Worm (Caenorhabditis elegans) whole organism, L4 larva: ENCODE data around the gene lury-1.

Experiments used
- F44E2.7 ChIP-seq: fragments of 200-800 bp; sonication (Bioruptor generic); IDR thresholded peaks from 2 replicates; pipeline ENCODE4 v2.1.2; 2022; ENCODE audit warnings: missing genetic modification characterization, missing compliant biosample characterization
- R02D3.7 ChIP-seq: fragments of 150-350 bp; sonication (generic microtip); optimal IDR thresholded peaks from 3 replicates; lab custom pipeline; 2014; ENCODE audit warnings: missing biosample characterization, missing genetic modification characterization
- aly-2 ChIP-seq: sonication (generic microtip); optimal IDR thresholded peaks from 2 replicates; lab custom pipeline; 2018; ENCODE audit warnings: missing biosample characterization, missing genetic modification characterization
- ceh-28 ChIP-seq: fragments of 150-350 bp; optimal IDR thresholded peaks from 2 replicates; lab custom pipeline; 2014; ENCODE audit warnings: missing biosample characterization, missing genetic modification reagents, missing genetic modification characterization
- ces-1 ChIP-seq: fragments of 150-350 bp; sonication (generic microtip); optimal IDR thresholded peaks from 4 replicates; lab custom pipeline; 2014; ENCODE audit warnings: missing biosample characterization, missing genetic modification reagents, missing genetic modification characterization
- egl-27 ChIP-seq: sonication (generic microtip); optimal IDR thresholded peaks from 3 replicates; lab custom pipeline; 2017; ENCODE audit warnings: missing biosample characterization, missing genetic modification reagents, missing genetic modification characterization
- mdl-1 ChIP-seq, 2 experiments: fragments of 150-350 bp in 1 of 2; sonication (generic microtip) in 1 of 2; optimal IDR thresholded peaks; 2 replicates each; lab custom pipeline; 2014 to 2017; ENCODE audit warnings: missing biosample characterization in 2 of 2, missing genetic modification characterization in 2 of 2
- nhr-10 ChIP-seq: fragments of 150-350 bp; optimal IDR thresholded peaks from 2 replicates; lab custom pipeline; 2014; ENCODE audit warnings: missing biosample characterization, missing genetic modification characterization
- nhr-6 ChIP-seq: fragments of 150-350 bp; optimal IDR thresholded peaks from 2 replicates; lab custom pipeline; 2014; ENCODE audit warnings: missing biosample characterization, missing genetic modification characterization
- snpc-4 ChIP-seq: fragments of 150-350 bp; optimal IDR thresholded peaks from 2 replicates; lab custom pipeline; 2014; ENCODE audit warnings: missing biosample characterization, missing genetic modification characterization
- unc-39 ChIP-seq: sonication (generic microtip); optimal IDR thresholded peaks from 2 replicates; lab custom pipeline; 2017; ENCODE audit warnings: missing biosample characterization, missing genetic modification characterization

- TF ChIP-seq F44E2.7 (no peak), unc-39 (no peak), nhr-10 (tag; lab: Kevin White, UChicago) (no peak), ceh-28 (no peak), aly-2 (tag; lab: Kevin White, UChicago) (no peak), ces-1 (GFP tag; lab: Kevin White, UChicago) (no peak), egl-27 (tag; lab: Kevin White, UChicago) (no peak), snpc-4 (tag; lab: Kevin White, UChicago) (no peak), nhr-6 (tag; lab: Kevin White, UChicago) (no peak), R02D3.7 (tag; lab: Kevin White, UChicago) (no peak), mdl-1 (tag; optimal IDR thresholded peaks at IDR 0.05; lab: Kevin White, UChicago) (no peak)
These were observed 37.0 kb downstream of the lury-1 start for ce11 chrIII:12223208-12223607.
